Fruit fly (Drosophila melanogaster) whole organism: ENCODE data around the gene CG12535.

ENCODE experiments used
- CG8478 ChIP-seq: fragments of >200 bp; optimal IDR thresholded peaks from 2 replicates; lab custom pipeline; 2018; ENCODE audit warnings: inconsistent platforms
- EcR ChIP-seq, 2 experiments: fragments of >200 bp; optimal IDR thresholded peaks; 2 replicates each; lab custom pipeline; 2017; ENCODE audit warnings: missing biosample characterization in 2 of 2, missing genetic modification characterization in 2 of 2, missing genetic modification reagents in 2 of 2
- pan ChIP-seq: fragments of >200 bp; optimal IDR thresholded peaks from 2 replicates; lab custom pipeline; 2017
- psq ChIP-seq: fragments of >200 bp; optimal IDR thresholded peaks from 2 replicates; lab custom pipeline; 2017

DNA sequence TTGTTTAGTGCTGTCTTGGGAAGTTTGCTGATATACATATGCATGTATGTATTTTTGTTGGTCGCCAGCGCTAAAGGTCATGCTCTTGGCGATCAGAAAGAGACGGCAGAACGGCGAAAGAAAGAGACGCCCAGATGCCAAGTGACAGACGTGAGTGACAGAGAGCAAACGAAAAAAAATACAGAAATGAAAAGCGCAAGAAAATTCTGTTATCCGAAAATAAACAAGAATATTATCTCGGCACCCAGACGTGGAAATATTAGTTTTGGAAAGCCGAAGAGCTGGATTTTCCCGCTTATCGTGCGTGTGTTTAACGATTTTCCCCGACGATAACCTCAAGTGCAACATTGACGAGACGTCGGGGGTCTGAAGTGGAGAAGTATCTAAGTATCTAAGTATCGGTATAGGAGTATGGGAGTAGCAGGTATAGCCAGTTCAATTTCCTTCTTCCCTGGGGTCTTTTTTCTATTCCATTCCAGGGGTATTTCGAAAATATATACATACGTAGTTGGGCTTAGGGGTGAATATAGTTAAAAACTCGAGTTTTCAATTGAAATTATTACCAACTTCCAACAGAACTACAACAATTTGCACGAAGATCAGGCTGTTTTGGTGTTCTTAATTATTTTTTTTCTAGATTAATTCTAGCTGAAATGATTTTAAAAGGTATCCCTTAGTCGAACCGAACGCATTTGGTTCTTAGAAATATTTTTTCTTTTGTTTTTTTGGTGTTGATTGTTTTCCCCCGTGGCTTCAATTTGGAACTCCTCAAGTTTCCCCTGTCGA lies 81.7 kb downstream of the CG12535 start:
- TF ChIP-seq pan (lab: Kevin White, UChicago) (no peak), CG8478 (lab: Kevin White, UChicago) (no peak), psq (no peak), EcR (GFP tag; optimal IDR thresholded peaks at IDR 0.05; lab: Kevin White, UChicago) (no peak)
